Worm (Caenorhabditis elegans) whole organism, late embryonic: ENCODE results near the gene C03B1.10.
A peak's percentile ranks its signal among the peaks of the same experiment; 100 is the strongest.

Experiments
- C08G9.2 ChIP-seq: sonication (generic microtip); optimal IDR thresholded peaks from 2 replicates; lab custom pipeline; 2016; ENCODE audit warnings: mild to moderate bottlenecking, missing genetic modification characterization, moderate library complexity, missing compliant biosample characterization
- T23F11.4 ChIP-seq: fragments of 200-800 bp; sonication (Bioruptor generic); optimal IDR thresholded peaks from 2 replicates; lab custom pipeline; 2018; ENCODE audit warnings: mild to moderate bottlenecking, missing genetic modification characterization, missing compliant biosample characterization
- Y22D7AL.16 ChIP-seq: sonication (generic microtip); optimal IDR thresholded peaks from 2 replicates; lab custom pipeline; 2016; ENCODE audit warnings: missing genetic modification characterization, missing compliant biosample characterization
- ama-1 ChIP-seq: fragments of 150-350 bp; optimal IDR thresholded peaks from 2 replicates; lab custom pipeline; 2014
- ceh-18 ChIP-seq: sonication (generic microtip); optimal IDR thresholded peaks from 2 replicates; lab custom pipeline; 2016; ENCODE audit warnings: missing genetic modification characterization, missing compliant biosample characterization
- ceh-19 ChIP-seq: fragments of 200-800 bp; sonication (Bioruptor generic); optimal IDR thresholded peaks from 2 replicates; lab custom pipeline; 2018; ENCODE audit warnings: mild to moderate bottlenecking, missing genetic modification characterization, missing compliant biosample characterization
- ceh-2 ChIP-seq: sonication (generic microtip); optimal IDR thresholded peaks from 2 replicates; lab custom pipeline; 2016; ENCODE audit warnings: missing genotype, missing genetic modification characterization, missing compliant biosample characterization
- ceh-24 ChIP-seq: sonication (generic microtip); optimal IDR thresholded peaks from 2 replicates; lab custom pipeline; 2016; ENCODE audit warnings: mild to moderate bottlenecking, missing genetic modification characterization, missing compliant biosample characterization
- ceh-31 ChIP-seq: sonication (generic microtip); optimal IDR thresholded peaks from 2 replicates; lab custom pipeline; 2016; ENCODE audit warnings: missing genetic modification characterization, missing compliant biosample characterization
- ceh-45 ChIP-seq: fragments of 200-800 bp; sonication (Bioruptor generic); IDR thresholded peaks from 2 replicates; pipeline ENCODE4 v1.3.6; 2022; ENCODE audit warnings: missing genetic modification reagents, missing genetic modification characterization, missing compliant biosample characterization
- ceh-48 ChIP-seq: sonication (generic microtip); optimal IDR thresholded peaks from 2 replicates; lab custom pipeline; 2016; ENCODE audit warnings: missing genetic modification characterization, inconsistent platforms, missing compliant biosample characterization
- ceh-6 ChIP-seq: fragments of 200-800 bp; sonication (Bioruptor generic); optimal IDR thresholded peaks from 2 replicates; lab custom pipeline; 2018; ENCODE audit warnings: mild to moderate bottlenecking, missing genetic modification characterization, missing compliant biosample characterization
- ceh-9 ChIP-seq: sonication (generic microtip); optimal IDR thresholded peaks from 2 replicates; lab custom pipeline; 2016; ENCODE audit warnings: mild to moderate bottlenecking, missing genetic modification characterization, inconsistent platforms, missing compliant biosample characterization
- dve-1 ChIP-seq: sonication (generic microtip); optimal IDR thresholded peaks from 2 replicates; lab custom pipeline; 2017; ENCODE audit warnings: antibody characterized with exemption, mild to moderate bottlenecking, missing genetic modification characterization, missing compliant biosample characterization
- elt-2 ChIP-seq: sonication (generic microtip); optimal IDR thresholded peaks from 2 replicates; lab custom pipeline; 2016; ENCODE audit warnings: missing genetic modification reagents, missing genetic modification characterization, missing compliant biosample characterization
- elt-4 ChIP-seq: sonication (generic microtip); optimal IDR thresholded peaks from 2 replicates; lab custom pipeline; 2016; ENCODE audit warnings: missing genetic modification characterization, missing compliant biosample characterization
- fax-1 ChIP-seq: sonication (generic microtip); optimal IDR thresholded peaks from 2 replicates; lab custom pipeline; 2016; ENCODE audit warnings: missing genotype, missing genetic modification characterization, missing compliant biosample characterization
- fkh-6 ChIP-seq: sonication (generic microtip); optimal IDR thresholded peaks from 2 replicates; lab custom pipeline; 2016; ENCODE audit warnings: missing genetic modification characterization, missing compliant biosample characterization
- hlh-30 ChIP-seq: sonication (generic microtip); optimal IDR thresholded peaks from 2 replicates; lab custom pipeline; 2017; ENCODE audit warnings: antibody characterized with exemption, missing genetic modification characterization, missing compliant biosample characterization; ENCODE audit not compliant: insufficient read depth
- hlh-6 ChIP-seq: sonication (generic microtip); optimal IDR thresholded peaks from 2 replicates; lab custom pipeline; 2016; ENCODE audit warnings: missing genotype, missing genetic modification characterization, missing compliant biosample characterization
- hlh-8 ChIP-seq: sonication (generic microtip); optimal IDR thresholded peaks from 2 replicates; lab custom pipeline; 2016; ENCODE audit warnings: missing genotype, missing genetic modification characterization, missing compliant biosample characterization
- lim-6 ChIP-seq: sonication (generic microtip); optimal IDR thresholded peaks from 2 replicates; lab custom pipeline; 2016; ENCODE audit warnings: missing genetic modification characterization, missing compliant biosample characterization
- lin-11 ChIP-seq: fragments of 200-800 bp; sonication (Bioruptor generic); optimal IDR thresholded peaks from 2 replicates; lab custom pipeline; 2018; ENCODE audit warnings: mild to moderate bottlenecking, missing genetic modification characterization, missing compliant biosample characterization
- madf-2 ChIP-seq: sonication (generic microtip); optimal IDR thresholded peaks from 2 replicates; lab custom pipeline; 2017; ENCODE audit warnings: missing genetic modification characterization, missing compliant biosample characterization
- mec-3 ChIP-seq: sonication (generic microtip); optimal IDR thresholded peaks from 2 replicates; lab custom pipeline; 2016; ENCODE audit warnings: borderline replicate concordance, missing genetic modification characterization, missing compliant biosample characterization
- nfya-1 ChIP-seq: sonication (generic microtip); optimal IDR thresholded peaks from 2 replicates; lab custom pipeline; 2017; ENCODE audit warnings: missing genetic modification characterization, mild to moderate bottlenecking, missing compliant biosample characterization, antibody characterized with exemption, moderate library complexity
- nhr-11 ChIP-seq: fragments of 150-350 bp; optimal IDR thresholded peaks from 2 replicates; lab custom pipeline; 2014; ENCODE audit warnings: missing biosample characterization, missing genetic modification characterization
- nhr-232 ChIP-seq: sonication (generic microtip); optimal IDR thresholded peaks from 2 replicates; lab custom pipeline; 2016; ENCODE audit warnings: missing genetic modification characterization, missing compliant biosample characterization
- pag-3 ChIP-seq: sonication (generic microtip); optimal IDR thresholded peaks from 2 replicates; lab custom pipeline; 2016; ENCODE audit warnings: missing compliant biosample characterization, missing genetic modification characterization, borderline replicate concordance
- pat-9 ChIP-seq: fragments of 200-800 bp; sonication (Bioruptor generic); optimal IDR thresholded peaks from 2 replicates; lab custom pipeline; 2018; ENCODE audit warnings: mild to moderate bottlenecking, missing genetic modification characterization, moderate library complexity, missing compliant biosample characterization
- pax-1 ChIP-seq: fragments of 150-350 bp; optimal IDR thresholded peaks from 2 replicates; lab custom pipeline; 2014; ENCODE audit warnings: missing biosample characterization, missing genetic modification characterization
- pha-4 ChIP-seq: fragments of 150-350 bp; optimal IDR thresholded peaks from 2 replicates; lab custom pipeline; 2018; ENCODE audit warnings: missing biosample characterization, missing genetic modification reagents, missing genetic modification characterization
- rnt-1 ChIP-seq: sonication (generic microtip); optimal IDR thresholded peaks from 2 replicates; lab custom pipeline; 2016; ENCODE audit warnings: missing genetic modification characterization, missing compliant biosample characterization
- sdc-2 ChIP-seq: sonication (generic microtip); optimal IDR thresholded peaks from 2 replicates; lab custom pipeline; 2016; ENCODE audit warnings: missing genotype, missing genetic modification characterization, missing compliant biosample characterization
- sox-2 ChIP-seq: fragments of 200-800 bp; sonication (Bioruptor generic); IDR thresholded peaks from 2 replicates; pipeline ENCODE4 v1.3.6; 2022; ENCODE audit warnings: missing genetic modification reagents, missing genetic modification characterization, missing compliant biosample characterization
- sox-4 ChIP-seq: sonication (generic microtip); optimal IDR thresholded peaks from 2 replicates; lab custom pipeline; 2017; ENCODE audit warnings: mild to moderate bottlenecking, missing genetic modification characterization, inconsistent platforms, missing compliant biosample characterization
- syd-9 ChIP-seq: sonication (generic microtip); optimal IDR thresholded peaks from 2 replicates; lab custom pipeline; 2016; ENCODE audit warnings: mild to moderate bottlenecking, missing genetic modification characterization, moderate library complexity, missing compliant biosample characterization
- tbx-2 ChIP-seq: sonication (generic microtip); optimal IDR thresholded peaks from 2 replicates; lab custom pipeline; 2016; ENCODE audit warnings: missing genetic modification characterization, missing compliant biosample characterization
- ttx-3 ChIP-seq: sonication (generic microtip); optimal IDR thresholded peaks from 2 replicates; lab custom pipeline; 2016; ENCODE audit warnings: missing genetic modification reagents, missing genetic modification characterization, missing compliant biosample characterization
- unc-55 ChIP-seq: sonication (generic microtip); optimal IDR thresholded peaks from 2 replicates; lab custom pipeline; 2017; ENCODE audit warnings: missing biosample characterization, missing genetic modification reagents, missing genetic modification characterization
- unc-86 ChIP-seq: sonication (generic microtip); optimal IDR thresholded peaks from 2 replicates; lab custom pipeline; 2016; ENCODE audit warnings: missing genetic modification characterization, missing compliant biosample characterization
- zip-5 ChIP-seq: sonication (generic microtip); optimal IDR thresholded peaks from 2 replicates; lab custom pipeline; 2016; ENCODE audit warnings: missing genetic modification characterization, missing compliant biosample characterization
- ztf-16 ChIP-seq: sonication (generic microtip); optimal IDR thresholded peaks from 2 replicates; lab custom pipeline; 2017; ENCODE audit warnings: missing genetic modification characterization, missing compliant biosample characterization

Gene C03B1.10

DNA sequence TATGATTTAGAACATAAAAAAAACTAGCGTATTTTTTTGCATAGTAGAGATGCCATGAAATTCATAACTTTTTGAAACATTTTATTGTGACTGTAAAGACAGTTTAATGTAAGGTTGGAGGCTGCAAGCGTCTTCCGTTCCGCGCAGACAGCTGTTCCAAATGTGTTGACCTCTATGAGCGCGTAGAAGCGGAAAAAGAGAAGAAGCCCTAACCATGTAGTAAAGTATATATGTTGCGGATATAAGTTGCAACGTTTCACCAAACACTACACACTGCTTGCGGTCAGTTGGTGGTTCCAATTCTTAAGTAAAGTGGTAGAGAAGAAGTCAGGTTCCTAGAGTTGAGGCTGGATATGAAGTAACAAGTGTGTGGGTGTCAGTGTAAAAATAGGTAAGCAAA is 31.0 kb upstream of the C03B1.10 start:
- TF ChIP-seq ceh-19 (GFP tag; lab: Kevin White, UChicago) (no peak), pax-1 (tag; lab: Kevin White, UChicago) (no peak), fkh-6 (tag; lab: Kevin White, UChicago) (no peak), nhr-11 (tag; lab: Kevin White, UChicago) (no peak), Y22D7AL.16 (tag; lab: Kevin White, UChicago) (no peak)

ce11 chrX:6385185-6385584 is 27.5 kb upstream of the C03B1.10 start, which contains the start of gene igdb-3:
TSS of gene igdb-3 (plus strand) at chrX:6385485.
- TF ChIP-seq mec-3 (tag; lab: Kevin White, UChicago): no peak
- TF ChIP-seq sox-4 (tag; lab: Kevin White, UChicago): no peak
- TF ChIP-seq ceh-24 (tag; lab: Kevin White, UChicago): no peak

DNA sequence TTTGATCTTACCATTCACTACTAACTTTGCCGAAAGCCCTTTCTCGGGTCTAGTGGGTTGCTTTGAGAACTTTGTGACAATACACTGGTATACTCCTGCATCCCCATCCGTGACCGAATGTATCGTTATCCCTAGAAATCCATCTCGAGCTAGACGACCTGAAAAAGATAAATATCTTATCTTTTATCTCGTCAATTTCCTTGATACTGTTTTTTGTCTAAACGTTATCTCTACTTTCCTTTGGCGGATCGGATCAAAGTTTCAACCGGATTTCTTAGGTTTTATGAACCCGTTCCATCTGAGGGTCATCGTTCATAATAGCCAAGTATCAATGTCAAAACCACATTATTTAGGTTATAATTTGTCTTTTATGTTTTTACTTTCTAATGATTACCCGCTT is 26.9 kb upstream of the C03B1.10 start:
- TF ChIP-seq ceh-2: no peak
- TF ChIP-seq lin-11 (tag; lab: Kevin White, UChicago): no peak
- TF ChIP-seq ceh-6 (GFP tag; lab: Kevin White, UChicago): no peak
- no peak for TF ChIP-seq ama-1
- TF ChIP-seq hlh-30: no peak
- TF ChIP-seq lim-6: no peak
- no peak for TF ChIP-seq pag-3 (tag; lab: Kevin White, UChicago)
- TF ChIP-seq pat-9 (tag; lab: Kevin White, UChicago): no peak
- no peak for TF ChIP-seq ceh-18
- no peak for TF ChIP-seq ttx-3 (tag; lab: Kevin White, UChicago)
- no peak for TF ChIP-seq nhr-232 (tag; lab: Kevin White, UChicago)
- no peak for TF ChIP-seq elt-4 (tag; lab: Kevin White, UChicago)
- TF ChIP-seq sox-2 (GFP tag; lab: Robert Waterston, UW): no peak
- no peak for TF ChIP-seq mec-3 (tag; lab: Kevin White, UChicago)
- no peak for TF ChIP-seq dve-1 (tag; lab: Kevin White, UChicago)
- TF ChIP-seq rnt-1 (tag; lab: Kevin White, UChicago): no peak
- no peak for TF ChIP-seq ztf-16 (tag; lab: Kevin White, UChicago)
- TF ChIP-seq ceh-19 (GFP tag; lab: Kevin White, UChicago): no peak
- no peak for TF ChIP-seq T23F11.4 (GFP tag; lab: Kevin White, UChicago)

- TF ChIP-seq ceh-19 (GFP tag; lab: Kevin White, UChicago): no peak
- no peak for TF ChIP-seq zip-5 (tag; lab: Kevin White, UChicago)
- no peak for TF ChIP-seq ceh-9 (tag; lab: Kevin White, UChicago)
- TF ChIP-seq madf-2 (tag; lab: Kevin White, UChicago): no peak
- no peak for TF ChIP-seq ama-1
- no peak for TF ChIP-seq nfya-1 (tag; lab: Kevin White, UChicago)
- TF ChIP-seq ztf-16 (tag; lab: Kevin White, UChicago): no peak
- no peak for TF ChIP-seq elt-2
- no peak for TF ChIP-seq fax-1
- TF ChIP-seq elt-4 (tag; lab: Kevin White, UChicago): no peak
- no peak for TF ChIP-seq dve-1 (tag; lab: Kevin White, UChicago)
Observed at ce11 chrX:6382930-6383329, 25.3 kb upstream of the C03B1.10 start.

DNA sequence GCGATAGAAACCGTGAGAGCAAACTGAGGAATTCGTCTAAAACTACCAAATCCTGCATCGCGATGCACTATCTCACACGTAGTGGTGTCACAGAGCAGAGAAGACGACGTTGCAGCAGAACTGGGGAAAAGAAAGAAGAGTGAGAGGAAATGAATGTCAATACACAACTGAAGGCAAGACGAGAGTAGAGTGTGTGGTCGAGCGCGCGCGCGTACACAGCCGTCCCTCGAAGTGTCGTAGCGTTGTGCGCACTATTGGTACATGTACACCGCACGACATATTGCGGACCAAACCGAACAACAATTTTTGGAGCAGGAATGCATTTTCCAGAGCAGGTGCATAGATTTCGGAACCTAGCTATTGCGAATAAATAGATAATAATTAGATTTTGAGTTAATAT is 20.7 kb upstream of the C03B1.10 start:
- peak; percentile 9 for TF ChIP-seq hlh-8 (tag; lab: Kevin White, UChicago)
- TF ChIP-seq hlh-30: peak; percentile 11
- peak; percentile 77 for TF ChIP-seq tbx-2 (tag; lab: Kevin White, UChicago)
- peak; percentile 50 for TF ChIP-seq hlh-6 (tag; lab: Kevin White, UChicago)
- peak; percentile 11 for TF ChIP-seq pat-9 (tag; lab: Kevin White, UChicago)
- no peak for TF ChIP-seq lin-11 (tag; lab: Kevin White, UChicago)
- peak; percentile 36 for TF ChIP-seq ceh-19 (GFP tag; lab: Kevin White, UChicago)
- no peak for TF ChIP-seq sox-4 (tag; lab: Kevin White, UChicago)
- no peak for TF ChIP-seq zip-5 (tag; lab: Kevin White, UChicago)
- peak; percentile 66 for TF ChIP-seq ceh-31 (tag; lab: Kevin White, UChicago)
- TF ChIP-seq elt-4 (tag; lab: Kevin White, UChicago): no peak
- no peak for TF ChIP-seq pha-4 (tag; lab: Kevin White, UChicago)
- TF ChIP-seq syd-9 (tag; lab: Kevin White, UChicago): peak; percentile 60
- peak; percentile 30 for TF ChIP-seq ceh-48 (tag; lab: Kevin White, UChicago)
- TF ChIP-seq unc-86 (tag; lab: Kevin White, UChicago): no peak
- TF ChIP-seq fkh-6 (tag; lab: Kevin White, UChicago): no peak
- TF ChIP-seq C08G9.2: peak; percentile 40
- no peak for TF ChIP-seq ceh-45
- TF ChIP-seq ceh-6 (GFP tag; lab: Kevin White, UChicago): peak; percentile 35
- TF ChIP-seq fax-1: no peak
- TF ChIP-seq rnt-1 (tag; lab: Kevin White, UChicago): peak; percentile 28
- peak; percentile 62 for TF ChIP-seq sdc-2 (tag; lab: Kevin White, UChicago)
- no peak for TF ChIP-seq pax-1 (tag; lab: Kevin White, UChicago)
- no peak for TF ChIP-seq ama-1
- TF ChIP-seq unc-55 (GFP tag; lab: Kevin White, UChicago): peak; percentile 32
